Worm (Caenorhabditis elegans): Measurements from ENCODE around the gene B0454.5.

ce11 chrII:3038453-3038909 lies at the start of gene B0454.5, which contains the start of gene B0454.26:
- TF ChIP-seq fkh-10 (GFP tag; optimal IDR thresholded peaks at IDR 0.05) (no peak), ceh-9 (tag; optimal IDR thresholded peaks at IDR 0.05) (no peak), ref-2 (tag; optimal IDR thresholded peaks at IDR 0.05) (no peak), ceh-24 (tag; optimal IDR thresholded peaks at IDR 0.05) (no peak), fkh-6 (tag; optimal IDR thresholded peaks at IDR 0.05) (no peak)
